Worm (Caenorhabditis elegans): ENCODE results near the gene dmsr-9.

DNA sequence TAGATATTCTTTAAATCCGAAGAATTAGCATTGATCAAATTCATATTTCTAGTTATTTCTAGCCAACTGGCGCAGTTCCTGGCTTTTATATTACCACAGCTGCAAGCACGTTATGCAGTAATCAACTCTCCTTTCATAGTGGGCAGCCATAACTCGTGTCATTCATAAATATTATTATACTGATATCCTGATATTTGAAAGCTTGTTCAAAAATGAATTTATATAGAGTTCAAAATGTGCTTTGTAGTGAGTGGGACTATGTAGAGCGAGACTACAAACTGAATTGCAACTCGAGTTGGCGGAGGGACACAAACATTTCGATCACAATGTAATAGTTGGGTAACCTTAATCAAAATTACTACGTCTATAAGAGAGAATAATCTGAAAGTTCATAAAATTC is 27.8 kb downstream of the dmsr-9 start, which contains the start of gene srh-30:
- TF ChIP-seq elt-1 (tag; optimal IDR thresholded peaks at IDR 0.05) (no peak), snpc-4 (tag; optimal IDR thresholded peaks at IDR 0.05) (no peak), F13H6.1 (tag; optimal IDR thresholded peaks at IDR 0.05) (no peak), mdl-1 (tag; optimal IDR thresholded peaks at IDR 0.05) (no peak), gmeb-1 (tag; optimal IDR thresholded peaks at IDR 0.05) (no peak), sma-3 (GFP tag; optimal IDR thresholded peaks at IDR 0.05) (no peak), R02D3.7 (tag; optimal IDR thresholded peaks at IDR 0.05) (no peak), lsy-2 (tag; optimal IDR thresholded peaks at IDR 0.05) (no peak), lin-39 (tag; optimal IDR thresholded peaks at IDR 0.05) (no peak)
